Fruit fly (Drosophila melanogaster): ENCODE data around the gene CG32264.

The CG32264 gene

DNA sequence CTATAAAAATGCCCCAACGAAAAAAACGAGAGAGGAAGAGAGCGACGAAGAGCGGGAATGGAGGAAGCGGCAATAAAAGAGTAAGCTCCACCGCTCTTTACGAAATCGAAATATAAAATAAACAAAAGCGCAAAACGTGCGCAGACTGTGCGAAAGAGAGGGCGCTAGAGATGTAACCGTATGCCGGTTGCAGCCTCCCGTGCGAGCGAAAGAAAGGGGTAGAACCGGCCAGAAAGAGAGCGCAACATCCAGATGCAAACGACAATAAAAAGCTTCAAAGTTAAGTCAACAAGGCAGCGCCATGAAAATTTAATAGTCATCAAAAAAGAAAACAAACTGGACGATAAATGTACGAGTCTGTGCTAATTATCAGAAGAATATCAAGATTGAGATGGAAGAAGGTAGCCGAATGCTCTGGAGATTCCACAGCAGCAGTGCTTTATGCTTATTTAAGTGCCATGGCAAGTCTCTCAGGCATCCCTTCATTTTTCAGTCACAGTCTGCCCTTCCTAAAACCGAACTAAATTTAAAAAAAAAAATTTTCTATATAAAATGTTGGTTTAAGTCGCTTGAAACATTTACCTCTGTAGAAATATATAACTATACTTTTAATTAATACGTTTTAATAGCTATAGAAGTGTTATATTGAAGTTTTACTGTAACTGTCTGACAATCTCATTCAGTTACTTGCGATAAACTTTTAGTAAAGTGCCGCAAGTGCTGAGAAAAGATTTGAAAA is 40.3 kb downstream of the CG32264 start (continued):
- no peak for TF ChIP-seq Lpt (GFP tag; optimal IDR thresholded peaks at IDR 0.05)
- TF ChIP-seq croc (GFP tag; conservative IDR thresholded peaks at IDR 0.05), result peak; percentile 58
- peak; percentile 64; the same call in 1 of the 3 replicates for TF ChIP-seq CG2199 (GFP tag; IDR thresholded peaks at IDR 0.05)
- peak; percentile 3 for TF ChIP-seq corto (GFP tag; optimal IDR thresholded peaks at IDR 0.05)
- peak; percentile 4 for TF ChIP-seq Sry-δ (GFP tag; optimal IDR thresholded peaks at IDR 0.05)
- peak; percentile 50 for TF ChIP-seq twi (tag; optimal IDR thresholded peaks at IDR 0.05)
- no peak for TF ChIP-seq zen (tag; optimal IDR thresholded peaks at IDR 0.05)
- TF ChIP-seq CG18599 (GFP tag; optimal IDR thresholded peaks at IDR 0.05), result peak; percentile 64
- peak; percentile 96 for TF ChIP-seq abd-A (tag; optimal IDR thresholded peaks at IDR 0.05)
- peak; percentile 39 for TF ChIP-seq CG33213 (GFP tag; optimal IDR thresholded peaks at IDR 0.05)
- peak; percentile 32 for TF ChIP-seq Drgx (GFP tag; IDR thresholded peaks at IDR 0.05)
- TF ChIP-seq CG30431 (GFP tag; optimal IDR thresholded peaks at IDR 0.05), result peak; percentile 6
- TF ChIP-seq Jarid2 (GFP tag; optimal IDR thresholded peaks at IDR 0.05), result peak; percentile 25
- TF ChIP-seq wdn (GFP tag; IDR thresholded peaks at IDR 0.05), result peak; percentile 60
- peak; percentile 58 for TF ChIP-seq CG6854 (GFP tag; optimal IDR thresholded peaks at IDR 0.05)
- peak; percentile 71 for TF ChIP-seq CG18619 (GFP tag; optimal IDR thresholded peaks at IDR 0.05)
- peak; percentile 23 for TF ChIP-seq CG10462 (GFP tag; optimal IDR thresholded peaks at IDR 0.05)
- TF ChIP-seq CG3163 (GFP tag; optimal IDR thresholded peaks at IDR 0.05), result peak; percentile 98
- TF ChIP-seq br (optimal IDR thresholded peaks at IDR 0.05), result no peak
- peak; percentile 52 for TF ChIP-seq repo (GFP tag; optimal IDR thresholded peaks at IDR 0.05)
- peak; percentile 36; the same call in 2 of the 3 replicates for TF ChIP-seq B-H1 (GFP tag; IDR thresholded peaks at IDR 0.05)
- TF ChIP-seq CG13624 (GFP tag; optimal IDR thresholded peaks at IDR 0.05), result peak; percentile 21
- peak; percentile 86 for TF ChIP-seq CoRest (tag; optimal IDR thresholded peaks at IDR 0.05)
- TF ChIP-seq Lhr (GFP tag; optimal IDR thresholded peaks at IDR 0.05), result no peak
- peak; percentile 41 for TF ChIP-seq exex (tag; optimal IDR thresholded peaks at IDR 0.05)
- peak; percentile 85 for TF ChIP-seq CG8924 (tag; optimal IDR thresholded peaks at IDR 0.05)
- TF ChIP-seq CG18262 (tag; optimal IDR thresholded peaks at IDR 0.05), result peak; percentile 79
- TF ChIP-seq CG9727 (GFP tag; optimal IDR thresholded peaks at IDR 0.05), result peak; percentile 75
- no peak for TF ChIP-seq CG7786 (GFP tag; optimal IDR thresholded peaks at IDR 0.05)
- 0 out of 3 replicates have a peak, but pooled peaks have one; percentile 31 for TF ChIP-seq jigr1 (GFP tag; IDR thresholded peaks at IDR 0.05)
- peak; percentile 80 for TF ChIP-seq sens (GFP tag)
- no peak for TF ChIP-seq Ets97D (GFP tag; optimal IDR thresholded peaks at IDR 0.05)
- TF ChIP-seq lola (GFP tag; optimal IDR thresholded peaks at IDR 0.05), result peak in 1 of 3 experiments; percentile 61
- TF ChIP-seq CG2116 (GFP tag; optimal IDR thresholded peaks at IDR 0.05), result peak; percentile 9
- TF ChIP-seq Mrtf (GFP tag; IDR thresholded peaks at IDR 0.05), result peak; percentile 66; the same call in 2 of the 3 replicates
- peak; percentile 77 for TF ChIP-seq CG2712 (tag; optimal IDR thresholded peaks at IDR 0.05)
- TF ChIP-seq ATbp (GFP tag; optimal IDR thresholded peaks at IDR 0.05), result peak; percentile 60
- no peak for TF ChIP-seq CG8765 (GFP tag; IDR thresholded peaks at IDR 0.05)
- TF ChIP-seq gro (GFP tag; optimal IDR thresholded peaks at IDR 0.05), result peak; percentile 35
- TF ChIP-seq bigmax (GFP tag; optimal IDR thresholded peaks at IDR 0.05), result no peak
- TF ChIP-seq lmd (GFP tag; IDR thresholded peaks at IDR 0.05), result peak; percentile 78
- TF ChIP-seq so (GFP tag; IDR thresholded peaks at IDR 0.05), result peak; percentile 44
- peak; percentile 45 for TF ChIP-seq gcm2 (GFP tag; optimal IDR thresholded peaks at IDR 0.05)
- peak; percentile 74 for TF ChIP-seq CG9437 (GFP tag; optimal IDR thresholded peaks at IDR 0.05)
- peak; percentile 52 for TF ChIP-seq CG2875 (GFP tag; optimal IDR thresholded peaks at IDR 0.05)
- peak; percentile 49 for TF ChIP-seq kni (GFP tag; optimal IDR thresholded peaks at IDR 0.05)
- TF ChIP-seq wor (GFP tag; IDR thresholded peaks at IDR 0.05), result peak; percentile 54
- peak; percentile 40 for TF ChIP-seq CG10267 (tag; optimal IDR thresholded peaks at IDR 0.05)
- peak; percentile 51 for TF ChIP-seq CG1024 (GFP tag; IDR thresholded peaks at IDR 0.05)
